Worm (Caenorhabditis elegans): ENCODE measurements around the gene slc-25A18.1.

ce11 chrX:15008697-15009096 lies 5.0 kb upstream of the slc-25A18.1 start:
- no peak for TF ChIP-seq tbx-37 (GFP tag; conservative IDR thresholded peaks at IDR 0.05)
- no peak for TF ChIP-seq F13C5.2 (tag; optimal IDR thresholded peaks at IDR 0.05)
- no peak for TF ChIP-seq flt-1 (GFP tag; IDR thresholded peaks at IDR 0.05)
- no peak for TF ChIP-seq ceh-13 (GFP tag; optimal IDR thresholded peaks at IDR 0.05)
- TF ChIP-seq ceh-36 (tag; optimal IDR thresholded peaks at IDR 0.05), result no peak
- TF ChIP-seq ama-1 (optimal IDR thresholded peaks at IDR 0.05), result no peak
- no peak for TF ChIP-seq sea-1 (GFP tag; conservative IDR thresholded peaks at IDR 0.05)
- no peak for TF ChIP-seq scrt-1 (GFP tag; IDR thresholded peaks at IDR 0.05)

All from whole organism, early embryonic.